Fruit fly (Drosophila melanogaster) whole organism, wandering third instar larva: Measurements from ENCODE around the gene Prp3.
A peak's percentile ranks its signal among the peaks of the same experiment; 100 is the strongest.

Experiments used
- Abd-B ChIP-seq: fragments of >200 bp; optimal IDR thresholded peaks from 2 replicates; lab custom pipeline; 2017; ENCODE audit warnings: missing biosample characterization, missing genetic modification characterization
- CG32264 ChIP-seq: fragments of 200-800 bp; sonication (Bioruptor generic); optimal IDR thresholded peaks from 2 replicates; lab custom pipeline; 2016; ENCODE audit warnings: missing biosample characterization, missing genetic modification characterization
- CG9705 ChIP-seq: fragments of 200-800 bp; sonication (Bioruptor generic); optimal IDR thresholded peaks from 2 replicates; lab custom pipeline; 2018; ENCODE audit warnings: missing biosample characterization, mild to moderate bottlenecking, missing genetic modification characterization
- CrebA ChIP-seq: fragments of 200-800 bp; sonication (Bioruptor generic); optimal IDR thresholded peaks from 2 replicates; lab custom pipeline; 2016; ENCODE audit warnings: missing biosample characterization, mild to moderate bottlenecking, missing genetic modification characterization, borderline replicate concordance
- Dfd ChIP-seq: fragments of >200 bp; optimal IDR thresholded peaks from 2 replicates; lab custom pipeline; 2017; ENCODE audit warnings: missing biosample characterization, missing genetic modification characterization
- Dif ChIP-seq: fragments of 200-275, 200-300 bp; sonication (Bioruptor generic); optimal IDR thresholded peaks from 2 replicates; lab custom pipeline; 2018; ENCODE audit warnings: missing biosample characterization, missing genetic modification characterization; ENCODE audit not compliant: partially characterized antibody
- GATAd ChIP-seq: sonication (Bioruptor generic); optimal IDR thresholded peaks from 2 replicates; lab custom pipeline; 2016; ENCODE audit warnings: missing biosample characterization, missing genetic modification characterization
- Hnf4 ChIP-seq: fragments of 200-800 bp; sonication (Bioruptor generic); optimal IDR thresholded peaks from 2 replicates; lab custom pipeline; 2016; ENCODE audit warnings: missing biosample characterization, mild to moderate bottlenecking, missing genetic modification characterization
- Hr78 ChIP-seq: fragments of >200 bp; optimal IDR thresholded peaks from 2 replicates; lab custom pipeline; 2017; ENCODE audit warnings: missing biosample characterization, missing genetic modification characterization
- Hr83 ChIP-seq: fragments of 200-300 bp; sonication (Bioruptor generic); optimal IDR thresholded peaks from 2 replicates; lab custom pipeline; 2016; ENCODE audit warnings: missing biosample characterization, mild to moderate bottlenecking, missing genetic modification characterization, moderate library complexity; ENCODE audit not compliant: poor library complexity, severe bottlenecking
- Mio ChIP-seq: sonication (Bioruptor generic); optimal IDR thresholded peaks from 2 replicates; lab custom pipeline; 2016; ENCODE audit warnings: missing biosample characterization, missing genetic modification characterization
- N ChIP-seq: fragments of >200 bp; optimal IDR thresholded peaks from 2 replicates; lab custom pipeline; 2018; ENCODE audit warnings: missing biosample characterization, missing external identifiers, missing genetic modification characterization
- OdsH ChIP-seq: fragments of 200-800 bp; sonication (Bioruptor generic); optimal IDR thresholded peaks from 2 replicates; lab custom pipeline; 2016; ENCODE audit warnings: missing biosample characterization, mild to moderate bottlenecking, missing genetic modification characterization
- Rel ChIP-seq, 2 experiments: fragments of 200-800 bp; sonication (Bioruptor generic) in 1 of 2; optimal IDR thresholded peaks; 2 replicates in 1 of 2; 3 replicates in 1 of 2; lab custom pipeline; 2016 to 2019; ENCODE audit warnings: mild to moderate bottlenecking in 2 of 2, missing biosample characterization in 2 of 2, missing genetic modification characterization in 2 of 2, moderate library complexity in 1 of 2
- Sp1 ChIP-seq: fragments of 200-800 bp; sonication (Bioruptor generic); optimal IDR thresholded peaks from 3 replicates; lab custom pipeline; 2019; ENCODE audit warnings: missing biosample characterization, mild to moderate bottlenecking, missing genetic modification characterization, moderate library complexity
- Vsx2 ChIP-seq: fragments of 200-300, 225-300 bp; sonication (Bioruptor generic); optimal IDR thresholded peaks from 2 replicates; lab custom pipeline; 2018; ENCODE audit warnings: missing biosample characterization, missing genetic modification characterization; ENCODE audit not compliant: partially characterized antibody
- br ChIP-seq: fragments of 200-800 bp; sonication (Bioruptor generic); optimal IDR thresholded peaks from 2 replicates; lab custom pipeline; 2016; ENCODE audit warnings: missing biosample characterization, missing genetic modification characterization
- brk ChIP-seq: fragments of 200-800 bp; sonication (Bioruptor generic); optimal IDR thresholded peaks from 2 replicates; lab custom pipeline; 2016; ENCODE audit warnings: missing biosample characterization, mild to moderate bottlenecking, missing genetic modification characterization
- dl ChIP-seq, 2 experiments: fragments of 175-275, 200-275 bp in 1 of 2; fragments of 200-275 bp in 1 of 2; sonication (Bioruptor generic); optimal IDR thresholded peaks; lab custom pipeline; 2018; ENCODE audit warnings: mild to moderate bottlenecking in 2 of 2, missing biosample characterization in 2 of 2, missing genetic modification characterization in 2 of 2, moderate library complexity in 2 of 2; ENCODE audit not compliant: partially characterized antibody in 2 of 2, insufficient read depth in 1 of 2
- dmrt93B ChIP-seq: fragments of 200-800 bp; sonication (Bioruptor generic); optimal IDR thresholded peaks from 2 replicates; lab custom pipeline; 2018; ENCODE audit warnings: missing biosample characterization, mild to moderate bottlenecking, missing genetic modification characterization
- ey ChIP-seq: fragments of 200-800 bp; sonication (Bioruptor generic); optimal IDR thresholded peaks from 2 replicates; lab custom pipeline; 2016; ENCODE audit warnings: missing biosample characterization, missing genetic modification characterization
- foxo ChIP-seq, 2 experiments: fragments of 200-800 bp; sonication (Bioruptor generic); optimal IDR thresholded peaks; 2 replicates in 1 of 2; 3 replicates in 1 of 2; lab custom pipeline; 2016 to 2017; ENCODE audit warnings: missing biosample characterization in 2 of 2, missing genetic modification characterization in 2 of 2
- fru ChIP-seq: fragments of 200-800 bp; sonication (Bioruptor generic); optimal IDR thresholded peaks from 3 replicates; lab custom pipeline; 2016; ENCODE audit warnings: missing biosample characterization, mild to moderate bottlenecking, missing genetic modification characterization
- h ChIP-seq: fragments of 200-800 bp; sonication (Bioruptor generic); optimal IDR thresholded peaks from 3 replicates; lab custom pipeline; 2016; ENCODE audit warnings: missing biosample characterization, mild to moderate bottlenecking, missing genetic modification characterization
- psq ChIP-seq: fragments of 200-800 bp; sonication (Bioruptor generic); optimal IDR thresholded peaks from 3 replicates; lab custom pipeline; 2017; ENCODE audit warnings: missing biosample characterization, mild to moderate bottlenecking, missing genetic modification characterization, moderate library complexity
- sage ChIP-seq: fragments of 200-800 bp; sonication (Bioruptor generic); optimal IDR thresholded peaks from 2 replicates; lab custom pipeline; 2016; ENCODE audit warnings: missing biosample characterization, mild to moderate bottlenecking, missing genetic modification characterization
- sv ChIP-seq: fragments of 200-800 bp; sonication (Bioruptor generic); optimal IDR thresholded peaks from 3 replicates; lab custom pipeline; 2016; ENCODE audit warnings: missing biosample characterization, missing genetic modification characterization
- tai ChIP-seq: sonication (Bioruptor generic); optimal IDR thresholded peaks from 2 replicates; lab custom pipeline; 2016; ENCODE audit warnings: missing biosample characterization, missing genetic modification characterization
- usp ChIP-seq: fragments of >200 bp; optimal IDR thresholded peaks from 2 replicates; lab custom pipeline; 2017; ENCODE audit warnings: missing biosample characterization, missing genetic modification characterization
- woc ChIP-seq: sonication (Bioruptor generic); optimal IDR thresholded peaks from 2 replicates; lab custom pipeline; 2016; ENCODE audit warnings: missing biosample characterization, mild to moderate bottlenecking, missing genetic modification characterization

The Prp3 gene

dm6 chr3L:19906780-19907705, 3.1 kb upstream of the Prp3 start (continued):
- TF ChIP-seq sage (GFP tag; lab: Kevin White, UChicago), result no peak
- peak in 1 of 2 experiments; percentile 19 for TF ChIP-seq foxo (GFP tag; optimal IDR thresholded peaks at IDR 0.05; lab: Kevin White, UChicago)
- no peak for TF ChIP-seq CG9705 (GFP tag; lab: Kevin White, UChicago)
- no peak for TF ChIP-seq Vsx2 (GFP tag; lab: Kevin White, UChicago)
- TF ChIP-seq br, result peak; percentile 33
- no peak for TF ChIP-seq sv (GFP tag; lab: Kevin White, UChicago)
- TF ChIP-seq Dif (GFP tag; lab: Kevin White, UChicago), result peak; percentile 4
- TF ChIP-seq dmrt93B (GFP tag; lab: Kevin White, UChicago), result no peak
- no peak for TF ChIP-seq CrebA (GFP tag; lab: Kevin White, UChicago)
- TF ChIP-seq Dfd (GFP tag; lab: Kevin White, UChicago), result no peak
- TF ChIP-seq fru (GFP tag; lab: Kevin White, UChicago), result peak; percentile 10
- no peak for TF ChIP-seq ey (GFP tag; lab: Kevin White, UChicago)
- TF ChIP-seq N (GFP tag; lab: Kevin White, UChicago), result no peak
- TF ChIP-seq woc, result no peak
- peak; percentile 44 for TF ChIP-seq Rel (GFP tag; optimal IDR thresholded peaks at IDR 0.05; lab: Kevin White, UChicago)
- TF ChIP-seq Rel (tag; optimal IDR thresholded peaks at IDR 0.05; lab: Kevin White, UChicago), result peak; percentile 84
- no peak for TF ChIP-seq GATAd (GFP tag; lab: Kevin White, UChicago)
- TF ChIP-seq tai (GFP tag; lab: Kevin White, UChicago), result no peak
- no peak for TF ChIP-seq Mio (GFP tag; lab: Kevin White, UChicago)

DNA sequence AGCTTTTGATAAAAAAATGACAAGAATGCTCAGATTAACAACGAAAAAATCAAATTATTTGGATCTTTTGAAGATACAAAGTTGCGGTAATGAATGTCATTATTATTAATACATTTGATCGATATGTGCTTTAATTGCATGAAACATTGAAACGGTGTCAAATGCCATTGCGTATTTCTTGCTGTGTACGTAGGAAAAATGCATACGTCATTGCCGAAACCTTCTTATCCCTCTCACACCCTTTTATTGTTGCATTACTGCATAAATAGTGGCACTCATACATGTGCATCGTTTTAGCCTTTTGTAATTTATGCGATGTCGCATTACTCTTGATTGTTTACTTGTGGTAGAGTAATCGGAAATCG, 2.4 kb upstream of the Prp3 start:
- TF ChIP-seq Hnf4 (no peak), Hr78 (GFP tag; lab: Kevin White, UChicago) (no peak), woc (no peak), Mio (GFP tag; lab: Kevin White, UChicago) (no peak), CG32264 (no peak), Sp1 (GFP tag; lab: Kevin White, UChicago) (no peak), dmrt93B (GFP tag; lab: Kevin White, UChicago) (no peak), br (no peak), usp (no peak), Abd-B (GFP tag; lab: Kevin White, UChicago) (no peak), Hr83 (no peak)

dm6 chr3L:19908201-19909127, 1.6 kb upstream of the Prp3 start:
- TF ChIP-seq N (GFP tag; lab: Kevin White, UChicago) (peak; percentile 20), OdsH (GFP tag; lab: Kevin White, UChicago) (no peak), woc (peak; percentile 32), psq (GFP tag; lab: Kevin White, UChicago) (peak; percentile 11), foxo (GFP tag; optimal IDR thresholded peaks at IDR 0.05; lab: Kevin White, UChicago) (peak in 1 of 2 experiments; percentile 14), h (peak; percentile 75), tai (GFP tag; lab: Kevin White, UChicago) (no peak), fru (GFP tag; lab: Kevin White, UChicago) (peak; percentile 17), dl (GFP tag; optimal IDR thresholded peaks at IDR 0.05; lab: Kevin White, UChicago; ENCODE audit: insufficient read depth in 1 of 2, partially characterized antibody in 2 of 2) (peak in 1 of 2 experiments; percentile 48), Dif (GFP tag; lab: Kevin White, UChicago) (peak; percentile 58), brk (GFP tag; lab: Kevin White, UChicago) (no peak), Rel (GFP tag; optimal IDR thresholded peaks at IDR 0.05; lab: Kevin White, UChicago) (no peak), Rel (tag; optimal IDR thresholded peaks at IDR 0.05; lab: Kevin White, UChicago) (peak; percentile 86)
